Fruit fly (Drosophila melanogaster): Measurements from ENCODE around the gene w.

DNA sequence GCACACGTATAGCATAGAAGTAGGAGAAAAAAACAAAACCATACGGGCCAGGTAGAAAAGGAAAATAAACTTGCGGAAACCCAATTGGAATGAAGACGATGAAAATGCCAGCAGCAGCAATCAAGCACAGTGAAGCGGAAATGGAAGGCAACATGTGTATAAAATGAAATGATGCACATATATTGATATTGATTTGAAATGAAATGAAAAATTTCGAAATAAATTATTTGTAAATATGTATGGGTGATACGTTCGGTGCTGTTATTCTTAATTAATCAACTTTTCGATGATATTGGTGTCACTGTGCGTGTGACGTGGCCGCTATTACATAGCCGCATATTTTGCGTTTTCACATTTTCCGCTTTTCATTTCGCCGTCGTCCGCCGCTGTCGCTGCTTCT, 16.8 kb upstream of the w start:
- TF ChIP-seq CG8478 (optimal IDR thresholded peaks at IDR 0.05) (no peak), usp (GFP tag; optimal IDR thresholded peaks at IDR 0.05) (no peak)
